Fruit fly (Drosophila melanogaster) whole organism, adult: ENCODE data around the gene Hira.

ENCODE experiments used
- CG12768 ChIP-seq: fragments of 200-800 bp; sonication (Bioruptor generic); optimal IDR thresholded peaks from 2 replicates; lab custom pipeline; 2017; ENCODE audit warnings: missing biosample characterization, missing genetic modification characterization, mild to moderate bottlenecking, moderate library complexity, missing genetic modification reagents
- CG14711 ChIP-seq: fragments of 200-800 bp; sonication (Bioruptor generic); optimal IDR thresholded peaks from 2 replicates; lab custom pipeline; 2018; ENCODE audit warnings: missing biosample characterization, mild to moderate bottlenecking, missing genetic modification characterization, moderate library complexity
- CG5204 ChIP-seq: fragments of 200-800 bp; sonication (Bioruptor generic); optimal IDR thresholded peaks from 2 replicates; lab custom pipeline; 2016; ENCODE audit warnings: missing biosample characterization, missing genetic modification characterization
- CG7101 ChIP-seq: fragments of 200-800 bp; sonication (Bioruptor generic); optimal IDR thresholded peaks from 2 replicates; lab custom pipeline; 2018; ENCODE audit warnings: missing biosample characterization, mild to moderate bottlenecking, missing genetic modification characterization, moderate library complexity
- Clk ChIP-seq: fragments of 200-800 bp; sonication (Bioruptor generic); optimal IDR thresholded peaks from 2 replicates; lab custom pipeline; 2017; ENCODE audit warnings: missing biosample characterization, missing genetic modification characterization
- Hr96 ChIP-seq: fragments of 200-800 bp; sonication (Bioruptor generic); optimal IDR thresholded peaks from 2 replicates; lab custom pipeline; 2016; ENCODE audit warnings: missing biosample characterization, missing genetic modification characterization
- Mnt ChIP-seq: fragments of 200-800 bp; sonication (Bioruptor generic); optimal IDR thresholded peaks from 2 replicates; lab custom pipeline; 2016; ENCODE audit warnings: missing biosample characterization, mild to moderate bottlenecking, missing genetic modification characterization
- bab1 ChIP-seq: fragments of 200-800 bp; sonication (Bioruptor generic); optimal IDR thresholded peaks from 3 replicates; lab custom pipeline; 2019; ENCODE audit warnings: missing biosample characterization, mild to moderate bottlenecking, missing genetic modification characterization, moderate library complexity
- kay ChIP-seq: fragments of 200-800 bp; sonication (Bioruptor generic); peaks from one replicate; lab custom pipeline; 2016; ENCODE audit warnings: missing biosample characterization, missing genetic modification characterization, borderline replicate concordance
- ovo ChIP-seq: fragments of 200-800 bp; sonication (Bioruptor generic); optimal IDR thresholded peaks from 2 replicates; lab custom pipeline; 2016; ENCODE audit warnings: missing biosample characterization, missing genetic modification characterization
- pad ChIP-seq: fragments of 200-800 bp; sonication (Bioruptor generic); optimal IDR thresholded peaks from 3 replicates; lab custom pipeline; 2017; ENCODE audit warnings: missing biosample characterization, missing genetic modification characterization, mild to moderate bottlenecking, moderate library complexity, missing genetic modification reagents
- tj ChIP-seq: fragments of 200-800 bp; sonication (Bioruptor generic); optimal IDR thresholded peaks from 3 replicates; lab custom pipeline; 2017; ENCODE audit warnings: missing biosample characterization, mild to moderate bottlenecking, missing genetic modification characterization, moderate library complexity

DNA sequence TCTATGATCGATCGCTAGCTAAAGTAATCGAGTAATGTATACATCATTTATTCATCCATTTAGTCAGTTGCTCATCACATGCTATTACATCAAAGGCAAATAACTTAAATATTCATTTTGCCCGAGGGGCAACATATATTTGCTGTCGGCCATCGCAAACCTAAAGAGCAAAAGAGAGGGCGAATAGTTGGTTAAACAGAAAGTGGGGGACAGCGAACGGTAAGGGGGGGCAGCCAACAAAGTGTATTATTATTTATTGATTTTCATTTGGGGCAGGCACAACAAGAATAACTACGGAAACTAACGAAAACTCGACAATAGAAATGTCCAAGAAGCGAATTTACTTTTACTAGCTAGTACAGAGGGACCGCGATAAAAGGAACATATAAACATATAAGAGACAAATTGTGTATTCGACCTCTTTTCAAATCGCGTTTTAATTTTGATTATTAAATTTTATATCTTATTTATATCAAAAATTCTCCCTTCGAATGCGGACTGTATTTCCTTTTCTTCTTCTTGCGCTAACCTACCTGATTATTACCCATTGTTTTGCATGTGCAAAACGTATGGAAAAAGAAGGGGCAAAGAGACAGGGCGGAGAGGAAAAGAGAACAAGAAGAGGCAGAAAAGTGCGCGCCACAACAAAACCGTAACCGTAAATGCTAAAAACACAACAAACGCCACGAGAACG, 30.6 kb upstream of the Hira start:
- no peak for TF ChIP-seq tj
- TF ChIP-seq CG5204, result no peak
- no peak for TF ChIP-seq kay (GFP tag; lab: Kevin White, UChicago)
- TF ChIP-seq CG7101 (tag; lab: Kevin White, UChicago), result peak; percentile 81
- TF ChIP-seq Clk, result no peak
- TF ChIP-seq CG12768 (GFP tag; lab: Kevin White, UChicago), result peak; percentile 29
- TF ChIP-seq ovo (GFP tag; lab: Kevin White, UChicago), result no peak
- TF ChIP-seq Mnt (GFP tag; lab: Kevin White, UChicago), result peak; percentile 67
- no peak for TF ChIP-seq Hr96
- peak; percentile 91 for TF ChIP-seq bab1 (GFP tag; lab: Kevin White, UChicago)
- TF ChIP-seq CG14711 (tag; lab: Kevin White, UChicago), result peak; percentile 78
- TF ChIP-seq pad (GFP tag; lab: Kevin White, UChicago), result peak; percentile 58
